Worm (Caenorhabditis elegans) whole organism, midembryonic: ENCODE results near the gene Y116A8C.24.

Experiments
- cog-1 ChIP-seq: sonication (generic microtip); optimal IDR thresholded peaks from 2 replicates; lab custom pipeline; 2016; ENCODE audit warnings: missing genetic modification characterization, missing compliant biosample characterization
- ztf-23 ChIP-seq: fragments of 200-800 bp; sonication (Bioruptor generic); IDR thresholded peaks from 2 replicates; pipeline ENCODE4 v1.3.6; 2022; ENCODE audit warnings: missing genetic modification reagents, missing genetic modification characterization, missing compliant biosample characterization

DNA sequence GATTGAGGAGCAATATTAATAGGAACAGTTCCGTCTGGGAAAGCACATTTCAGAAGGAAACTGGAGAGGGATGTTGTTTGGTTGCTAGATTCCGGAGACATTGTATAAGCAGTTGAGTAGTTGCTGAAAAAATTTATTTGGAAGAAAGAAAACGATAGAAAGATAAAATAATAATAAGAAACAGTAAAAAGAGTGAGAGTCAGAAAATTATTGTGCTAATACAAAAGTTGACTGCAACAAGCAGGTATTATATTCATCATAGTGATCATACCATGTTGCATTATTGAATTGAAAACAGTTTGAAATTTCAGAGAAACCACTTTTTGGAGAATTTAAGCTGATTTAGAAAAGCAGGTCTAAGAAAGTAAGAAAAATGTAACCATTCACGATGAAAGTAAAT lies 31.1 kb downstream of the Y116A8C.24 start, which contains the start of gene Y116A8C.19:
- no peak for TF ChIP-seq cog-1 (tag; lab: Kevin White, UChicago)
- no peak for TF ChIP-seq ztf-23 (GFP tag; lab: Robert Waterston, UW)
